Worm (Caenorhabditis elegans): ENCODE results near the gene scb-1.

scb-1 gene

DNA sequence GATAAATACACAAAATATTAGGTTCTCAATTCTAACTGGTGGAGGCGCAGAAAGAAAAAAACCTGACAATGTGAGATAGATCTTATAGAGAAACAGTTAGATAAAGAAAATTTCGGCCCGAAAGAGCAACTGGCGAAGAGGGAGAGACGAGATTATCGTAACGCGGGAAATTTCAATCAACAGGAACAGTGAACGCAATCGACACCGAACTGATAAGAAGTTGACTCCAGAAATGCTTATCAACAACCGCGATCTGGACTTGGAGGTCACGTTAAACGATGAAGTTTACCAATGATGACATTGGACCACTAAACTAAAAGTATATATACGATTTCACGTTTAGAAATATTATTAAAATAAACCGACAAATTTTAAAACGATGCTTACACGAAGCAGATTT, 43.1 kb downstream of the scb-1 start (continued):
- 0 out of 2 replicates have a peak, but pooled peaks have one; percentile 20 for TF ChIP-seq K11D2.4 (GFP tag; IDR thresholded peaks at IDR 0.05)
- TF ChIP-seq madf-8 (GFP tag; conservative IDR thresholded peaks at IDR 0.05), result peak; percentile 9; the same call in 1 of the 2 replicates
- no peak for TF ChIP-seq ccch-3 (GFP tag; optimal IDR thresholded peaks at IDR 0.05)
- no peak for TF ChIP-seq B0019.2 (GFP tag; conservative IDR thresholded peaks at IDR 0.05)
- peak in 1 of 2 experiments; percentile 19 for TF ChIP-seq let-607 (tag; optimal IDR thresholded peaks at IDR 0.05)
- TF ChIP-seq madf-6 (GFP tag; IDR thresholded peaks at IDR 0.05), result peak; percentile 86
- TF ChIP-seq F23B12.7 (tag; optimal IDR thresholded peaks at IDR 0.05; ENCODE audit: insufficient read depth), result peak; percentile 39
- TF ChIP-seq zfh-2 (GFP tag; conservative IDR thresholded peaks at IDR 0.05), result no peak
- TF ChIP-seq attf-3 (GFP tag; conservative IDR thresholded peaks at IDR 0.05), result no peak
- TF ChIP-seq ama-1 (optimal IDR thresholded peaks at IDR 0.05), result peak; percentile 73
- no peak for TF ChIP-seq ama-1 (GFP tag; optimal IDR thresholded peaks at IDR 0.05)
- peak; percentile 57 for TF ChIP-seq C17E4.6 (GFP tag; IDR thresholded peaks at IDR 0.05)
- TF ChIP-seq lsl-1 (GFP tag; optimal IDR thresholded peaks at IDR 0.05), result peak; percentile 48
- TF ChIP-seq Y53F4B.3 (GFP tag; IDR thresholded peaks at IDR 0.05), result no peak
- TF ChIP-seq ceh-27 (GFP tag; optimal IDR thresholded peaks at IDR 0.05), result peak; percentile 68
- 0 out of 2 replicates have a peak, but pooled peaks have one; percentile 28 for TF ChIP-seq egl-44 (GFP tag; IDR thresholded peaks at IDR 0.05)
- no peak for TF ChIP-seq egrh-3 (GFP tag; IDR thresholded peaks at IDR 0.05)
- no peak for TF ChIP-seq hlh-26 (GFP tag; conservative IDR thresholded peaks at IDR 0.05)
- no peak for TF ChIP-seq ztf-22 (GFP tag; optimal IDR thresholded peaks at IDR 0.05)
- peak; percentile 77 for TF ChIP-seq lin-54 (GFP tag; optimal IDR thresholded peaks at IDR 0.05)
- TF ChIP-seq F37B4.10 (GFP tag; IDR thresholded peaks at IDR 0.05), result no peak
- no peak for TF ChIP-seq ztf-18 (tag; optimal IDR thresholded peaks at IDR 0.05)
- no peak for TF ChIP-seq dpl-1 (GFP tag; optimal IDR thresholded peaks at IDR 0.05)
- TF ChIP-seq Y79H2A.3 (GFP tag; conservative IDR thresholded peaks at IDR 0.05), result 0 out of 2 replicates have a peak, but pooled peaks have one; percentile 62
- TF ChIP-seq mcd-1 (GFP tag; IDR thresholded peaks at IDR 0.05), result peak; percentile 55
- peak; percentile 37 for TF ChIP-seq lin-40 (tag; optimal IDR thresholded peaks at IDR 0.05)
- TF ChIP-seq dox-1 (GFP tag; IDR thresholded peaks at IDR 0.05), result peak; percentile 65
- peak; percentile 95 for TF ChIP-seq ekl-4 (GFP tag; IDR thresholded peaks at IDR 0.05)
- TF ChIP-seq efl-1 (GFP tag; optimal IDR thresholded peaks at IDR 0.05), result no peak
- TF ChIP-seq T26A5.8 (tag; optimal IDR thresholded peaks at IDR 0.05), result peak; percentile 73
- 0 out of 2 replicates have a peak, but pooled peaks have one; percentile 2 for TF ChIP-seq egl-18 (GFP tag; IDR thresholded peaks at IDR 0.05)
- no peak for TF ChIP-seq B0261.1 (tag; optimal IDR thresholded peaks at IDR 0.05)
- peak; percentile 2 for TF ChIP-seq nhr-179 (tag; optimal IDR thresholded peaks at IDR 0.05)
- TF ChIP-seq nfyb-1 (GFP tag; IDR thresholded peaks at IDR 0.05), result peak; percentile 84
- TF ChIP-seq snpc-1.3 (tag; optimal IDR thresholded peaks at IDR 0.05; ENCODE audit: insufficient read depth), result peak; percentile 38
- peak; percentile 87 for TF ChIP-seq attf-6 (GFP tag; IDR thresholded peaks at IDR 0.05)
- peak; percentile 90 for TF ChIP-seq aptf-3 (GFP tag; IDR thresholded peaks at IDR 0.05)
- TF ChIP-seq unc-130 (GFP tag; optimal IDR thresholded peaks at IDR 0.05), result peak; percentile 64
- peak; percentile 78; the same call in 1 of the 2 replicates for TF ChIP-seq nfya-2 (GFP tag; IDR thresholded peaks at IDR 0.05)
- TF ChIP-seq T07F8.4 (tag; optimal IDR thresholded peaks at IDR 0.05), result peak; percentile 81
- TF ChIP-seq tbp1 (GFP tag; optimal IDR thresholded peaks at IDR 0.05), result peak; percentile 66
- TF ChIP-seq Y56A3A.18 (GFP tag; IDR thresholded peaks at IDR 0.05), result peak; percentile 88
- TF ChIP-seq lsy-27 (tag; optimal IDR thresholded peaks at IDR 0.05; ENCODE audit: borderline replicate concordance, insufficient read depth), result no peak
- TF ChIP-seq ceh-91 (GFP tag; IDR thresholded peaks at IDR 0.05), result peak; percentile 11; the same call in 1 of the 2 replicates
- peak; percentile 15 for TF ChIP-seq nhr-90 (tag; optimal IDR thresholded peaks at IDR 0.05)
- TF ChIP-seq attf-5 (GFP tag; optimal IDR thresholded peaks at IDR 0.05), result no peak
- no peak for TF ChIP-seq nfya-1 (tag; optimal IDR thresholded peaks at IDR 0.05; ENCODE audit: borderline replicate concordance, insufficient read depth)
- peak; percentile 75; the same call in 1 of the 2 replicates for TF ChIP-seq rcor-1 (GFP tag; IDR thresholded peaks at IDR 0.05)

All from whole organism, young adult.